Fruit fly (Drosophila melanogaster) whole organism, embryonic: ENCODE data around the gene CG43339.
A peak's percentile ranks its signal among the peaks of the same experiment; 100 is the strongest.

Experiments used
- CG10147 ChIP-seq: fragments of 200-800 bp; sonication (Bioruptor generic); optimal IDR thresholded peaks from 2 replicates; lab custom pipeline; 2019; ENCODE audit warnings: missing biosample characterization, mild to moderate bottlenecking, missing genetic modification characterization, moderate library complexity
- CG10366 ChIP-seq: fragments of 200-800 bp; sonication (Bioruptor generic); IDR thresholded peaks from 2 replicates; pipeline ENCODE4 v1.3.6; 2022; ENCODE audit warnings: missing biosample characterization, missing genetic modification characterization
- CG10431 ChIP-seq: fragments of 200-800 bp; sonication (Bioruptor generic); optimal IDR thresholded peaks from 3 replicates; lab custom pipeline; 2018; ENCODE audit warnings: missing biosample characterization, mild to moderate bottlenecking, missing genetic modification characterization
- CG10654 ChIP-seq: fragments of 200-800 bp; sonication (Bioruptor generic); optimal IDR thresholded peaks from 2 replicates; lab custom pipeline; 2016; ENCODE audit warnings: missing biosample characterization, missing genetic modification characterization
- CG12155 ChIP-seq: fragments of 200-800 bp; sonication (Bioruptor generic); optimal IDR thresholded peaks from 3 replicates; lab custom pipeline; 2016; ENCODE audit warnings: missing biosample characterization, missing genetic modification characterization
- CG13424 ChIP-seq: fragments of 200-800 bp; sonication (Bioruptor generic); optimal IDR thresholded peaks from 2 replicates; lab custom pipeline; 2019; ENCODE audit warnings: missing biosample characterization, mild to moderate bottlenecking, missing genetic modification characterization, moderate library complexity
- CG14667 ChIP-seq: fragments of 200-800 bp; sonication (Bioruptor generic); IDR thresholded peaks from 2 replicates; pipeline ENCODE4 v1.3.6; 2022; ENCODE audit warnings: missing biosample characterization, missing genetic modification characterization
- CG1602 ChIP-seq: fragments of 200-800 bp; sonication (Bioruptor generic); optimal IDR thresholded peaks from 3 replicates; lab custom pipeline; 2016; ENCODE audit warnings: missing biosample characterization, missing genetic modification characterization
- CG1603 ChIP-seq: fragments of 200-800 bp; sonication (Bioruptor generic); optimal IDR thresholded peaks from 2 replicates; lab custom pipeline; 2019; ENCODE audit warnings: missing biosample characterization, mild to moderate bottlenecking, missing genetic modification characterization, moderate library complexity
- CG16815 ChIP-seq: fragments of 200-800 bp; sonication (Bioruptor generic); optimal IDR thresholded peaks from 3 replicates; lab custom pipeline; 2017; ENCODE audit warnings: missing biosample characterization, mild to moderate bottlenecking, missing genetic modification characterization
- CG17829 ChIP-seq: fragments of 200-800 bp; optimal IDR thresholded peaks from 2 replicates; lab custom pipeline; 2019; ENCODE audit warnings: missing biosample characterization, mild to moderate bottlenecking, missing genetic modification characterization, moderate library complexity
- CG3065 ChIP-seq: fragments of 200-800 bp; sonication (Bioruptor generic); optimal IDR thresholded peaks from 2 replicates; lab custom pipeline; 2016; ENCODE audit warnings: missing biosample characterization, missing genetic modification characterization
- CG4707 ChIP-seq: fragments of 200-800 bp; sonication (Bioruptor generic); optimal IDR thresholded peaks from 2 replicates; lab custom pipeline; 2018; ENCODE audit warnings: missing biosample characterization, mild to moderate bottlenecking, missing genetic modification characterization, moderate library complexity
- CG6175 ChIP-seq: fragments of 200-800 bp; sonication (Bioruptor generic); IDR thresholded peaks from 3 replicates; pipeline ENCODE4 v1.3.6; 2022; ENCODE audit warnings: missing biosample characterization, missing genetic modification characterization
- CG7271 ChIP-seq: fragments of 200-800 bp; sonication (Bioruptor generic); optimal IDR thresholded peaks from 2 replicates; lab custom pipeline; 2018; ENCODE audit warnings: missing biosample characterization, mild to moderate bottlenecking, missing genetic modification characterization, moderate library complexity
- CG8388 ChIP-seq: fragments of 200-800 bp; sonication (Bioruptor generic); optimal IDR thresholded peaks from 2 replicates; lab custom pipeline; 2019; ENCODE audit warnings: missing biosample characterization, mild to moderate bottlenecking, missing genetic modification characterization, moderate library complexity
- Chrac-16 ChIP-seq: fragments of 200-800 bp; sonication (Bioruptor generic); optimal IDR thresholded peaks from 3 replicates; lab custom pipeline; 2016; ENCODE audit warnings: missing biosample characterization, missing genetic modification characterization
- Deaf1 ChIP-seq: fragments of 200-800 bp; optimal IDR thresholded peaks from 3 replicates; lab custom pipeline; 2019; ENCODE audit warnings: missing biosample characterization, mild to moderate bottlenecking, missing genetic modification characterization, moderate library complexity
- Dip2 ChIP-seq: fragments of 200-800 bp; sonication (Bioruptor generic); IDR thresholded peaks from 2 replicates; pipeline ENCODE4 v1.3.6; 2022; ENCODE audit warnings: missing biosample characterization, missing genetic modification characterization
- Doc3 ChIP-seq: fragments of 200-800 bp; sonication (Bioruptor generic); IDR thresholded peaks from 3 replicates; pipeline ENCODE4 v1.3.6; 2022; ENCODE audit warnings: missing biosample characterization, missing genetic modification characterization; ENCODE audit not compliant: partially characterized antibody
- E2f2 ChIP-seq: fragments of 200-800 bp; sonication (Bioruptor generic); IDR thresholded peaks from 2 replicates; pipeline ENCODE4 v1.3.6; 2022; ENCODE audit warnings: missing biosample characterization, missing genetic modification characterization
- Gsc ChIP-seq: fragments of 200-800 bp; sonication (Bioruptor generic); IDR thresholded peaks from 2 replicates; pipeline ENCODE4 v1.3.6; 2022; ENCODE audit warnings: missing biosample characterization, missing genetic modification characterization
- HLH4C ChIP-seq: fragments of 200-800 bp; sonication (Bioruptor generic); IDR thresholded peaks from 3 replicates; pipeline ENCODE4 v1.3.6; 2022; ENCODE audit warnings: missing biosample characterization, missing genetic modification characterization; ENCODE audit not compliant: partially characterized antibody
- HLHmδ ChIP-seq: fragments of 200-800 bp; sonication (Bioruptor generic); optimal IDR thresholded peaks from 2 replicates; lab custom pipeline; 2018; ENCODE audit warnings: missing biosample characterization, mild to moderate bottlenecking, missing genetic modification characterization, moderate library complexity
- Hr39 ChIP-seq: fragments of >200 bp; optimal IDR thresholded peaks from 2 replicates; lab custom pipeline; 2017
- Lhr ChIP-seq: fragments of 200-800 bp; sonication (Bioruptor generic); optimal IDR thresholded peaks from 3 replicates; lab custom pipeline; 2017; ENCODE audit warnings: mild to moderate bottlenecking, missing biosample characterization, missing genetic modification reagents, missing genetic modification characterization
- MTF-1 ChIP-seq: fragments of 200-800 bp; sonication (Bioruptor generic); optimal IDR thresholded peaks from 2 replicates; lab custom pipeline; 2018; ENCODE audit warnings: missing biosample characterization, mild to moderate bottlenecking, missing genetic modification characterization, borderline replicate concordance
- Max ChIP-seq: fragments of 200-800 bp; sonication (Bioruptor generic); optimal IDR thresholded peaks from 2 replicates; lab custom pipeline; 2016; ENCODE audit warnings: missing biosample characterization, mild to moderate bottlenecking, missing genetic modification characterization
- NC2α ChIP-seq: fragments of 200-800 bp; sonication (Bioruptor generic); optimal IDR thresholded peaks from 2 replicates; lab custom pipeline; 2016; ENCODE audit warnings: missing biosample characterization, missing genetic modification characterization
- Ptx1 ChIP-seq: fragments of 200-800 bp; sonication (Bioruptor generic); IDR thresholded peaks from 2 replicates; pipeline ENCODE4 v1.3.6; 2022; ENCODE audit warnings: missing biosample characterization, missing genetic modification characterization
- Scr ChIP-seq: fragments of 200-800 bp; sonication (Bioruptor generic); IDR thresholded peaks from 2 replicates; pipeline ENCODE4 v1.3.6; 2022; ENCODE audit warnings: missing biosample characterization, missing genetic modification characterization; ENCODE audit not compliant: partially characterized antibody
- Sox100B ChIP-seq: fragments of 200-800 bp; sonication (Bioruptor generic); optimal IDR thresholded peaks from 3 replicates; lab custom pipeline; 2018; ENCODE audit warnings: missing biosample characterization, mild to moderate bottlenecking, missing genetic modification characterization
- Ssrp ChIP-seq: fragments of 200-800 bp; sonication (Bioruptor generic); optimal IDR thresholded peaks from 2 replicates; lab custom pipeline; 2018; ENCODE audit warnings: missing biosample characterization, mild to moderate bottlenecking, missing genetic modification characterization, moderate library complexity
- bbx ChIP-seq: fragments of 200-800 bp; sonication (Bioruptor generic); IDR thresholded peaks from 2 replicates; pipeline ENCODE4 v1.3.6; 2022; ENCODE audit warnings: missing biosample characterization, missing genetic modification characterization; ENCODE audit not compliant: partially characterized antibody
- bowl ChIP-seq: fragments of 200-800 bp; sonication (Bioruptor generic); IDR thresholded peaks from 2 replicates; pipeline ENCODE4 v1.3.6; 2022; ENCODE audit warnings: missing biosample characterization, missing genetic modification characterization
- caup ChIP-seq: fragments of 200-800 bp; sonication (Bioruptor generic); optimal IDR thresholded peaks from 3 replicates; lab custom pipeline; 2017; ENCODE audit warnings: missing biosample characterization, mild to moderate bottlenecking, missing genetic modification characterization, moderate library complexity; ENCODE audit not compliant: severe bottlenecking
- exex ChIP-seq: fragments of 200-800 bp; sonication (Bioruptor generic); optimal IDR thresholded peaks from 4 replicates; lab custom pipeline; 2018; ENCODE audit warnings: missing biosample characterization, mild to moderate bottlenecking, missing genetic modification characterization, moderate library complexity
- mld ChIP-seq: fragments of 200-800 bp; sonication (Bioruptor generic); IDR thresholded peaks from 3 replicates; pipeline ENCODE4 v1.3.6; 2022; ENCODE audit warnings: missing biosample characterization, missing genetic modification characterization; ENCODE audit not compliant: partially characterized antibody
- nau ChIP-seq: fragments of 200-800 bp; sonication (Bioruptor generic); optimal IDR thresholded peaks from 3 replicates; lab custom pipeline; 2017; ENCODE audit warnings: missing biosample characterization, mild to moderate bottlenecking, missing genetic modification characterization, missing genetic modification reagents
- pb ChIP-seq: fragments of 200-800 bp; sonication (Bioruptor generic); optimal IDR thresholded peaks from 3 replicates; lab custom pipeline; 2016; ENCODE audit warnings: missing biosample characterization, missing genetic modification characterization
- phol ChIP-seq: fragments of 200-800 bp; sonication (Bioruptor generic); optimal IDR thresholded peaks from 3 replicates; lab custom pipeline; 2018; ENCODE audit warnings: missing biosample characterization, mild to moderate bottlenecking, missing genetic modification characterization, moderate library complexity
- psq ChIP-seq: fragments of 200-800 bp; sonication (Bioruptor generic); optimal IDR thresholded peaks from 2 replicates; lab custom pipeline; 2017; ENCODE audit warnings: missing biosample characterization, missing genetic modification characterization
- stwl ChIP-seq: fragments of 200-800 bp; sonication (Bioruptor generic); optimal IDR thresholded peaks from 3 replicates; lab custom pipeline; 2018; ENCODE audit warnings: missing biosample characterization, mild to moderate bottlenecking, missing genetic modification characterization, moderate library complexity
- tio ChIP-seq: fragments of 200-800 bp; sonication (Bioruptor generic); optimal IDR thresholded peaks from 2 replicates; lab custom pipeline; 2017; ENCODE audit warnings: missing biosample characterization, missing genetic modification characterization, inconsistent platforms
- trem ChIP-seq: fragments of 200-800 bp; optimal IDR thresholded peaks from 3 replicates; lab custom pipeline; 2019; ENCODE audit warnings: missing biosample characterization, mild to moderate bottlenecking, missing genetic modification characterization, moderate library complexity
- unpg ChIP-seq: fragments of 200-800 bp; sonication (Bioruptor generic); optimal IDR thresholded peaks from 3 replicates; lab custom pipeline; 2018; ENCODE audit warnings: missing biosample characterization, mild to moderate bottlenecking, missing genetic modification characterization, moderate library complexity
- vvl ChIP-seq: fragments of 200-800 bp; sonication (Bioruptor generic); IDR thresholded peaks from 2 replicates; pipeline ENCODE4 v1.3.6; 2022; ENCODE audit warnings: missing biosample characterization, missing genetic modification characterization
- wdn ChIP-seq: fragments of 200-800 bp; sonication (Bioruptor generic); IDR thresholded peaks from 2 replicates; pipeline ENCODE4 v1.3.6; 2022; ENCODE audit warnings: missing biosample characterization, missing genetic modification characterization
- z ChIP-seq: fragments of 200-800 bp; sonication (Bioruptor generic); IDR thresholded peaks from 3 replicates; pipeline ENCODE4 v1.3.6; 2022; ENCODE audit warnings: missing biosample characterization, missing genetic modification characterization
- zen2 ChIP-seq: fragments of 200-800 bp; sonication (Bioruptor generic); IDR thresholded peaks from 3 replicates; pipeline ENCODE4 v1.3.6; 2022; ENCODE audit warnings: missing biosample characterization, missing genetic modification characterization; ENCODE audit not compliant: partially characterized antibody

Gene CG43339

dm6 chr2L:18695404-18695804, 22.3 kb upstream of the CG43339 start, which contains the start of the genes CG10383 and CG10338 (continued):
- peak; percentile 70 for TF ChIP-seq CG10147 (GFP tag; lab: Kevin White, UChicago)
- TF ChIP-seq caup (GFP tag; lab: Kevin White, UChicago) = peak; percentile 77
- TF ChIP-seq Dip2 (GFP tag; lab: Robert Waterston, UW) = no peak
- peak; percentile 62 for TF ChIP-seq psq
- TF ChIP-seq Deaf1 (tag; lab: Kevin White, UChicago) = peak; percentile 41
- TF ChIP-seq Ptx1 = peak; percentile 90
- TF ChIP-seq bowl = peak; percentile 79
- peak; percentile 59 for TF ChIP-seq exex (tag; lab: Kevin White, UChicago)
- TF ChIP-seq CG7271 (tag; lab: Kevin White, UChicago) = peak; percentile 53
- peak; percentile 44; the same call in 2 of the 3 replicates for TF ChIP-seq HLH4C
- peak; percentile 63 for TF ChIP-seq Gsc (GFP tag; lab: Robert Waterston, UW)
- no peak for TF ChIP-seq HLHmδ (GFP tag; lab: Kevin White, UChicago)
- peak; percentile 62 for TF ChIP-seq NC2α (GFP tag; lab: Kevin White, UChicago)
- no peak for TF ChIP-seq bbx (GFP tag; lab: Robert Waterston, UW)
- TF ChIP-seq Doc3 (GFP tag; lab: Robert Waterston, UW) = 0 out of 3 replicates have a peak, but pooled peaks have one; percentile 33
- peak; percentile 74 for TF ChIP-seq tio (GFP tag; lab: Kevin White, UChicago)
- peak; percentile 41 for TF ChIP-seq Sox100B (GFP tag; lab: Kevin White, UChicago)
- TF ChIP-seq z (GFP tag; lab: Robert Waterston, UW) = no peak
- no peak for TF ChIP-seq CG10431 (GFP tag; lab: Kevin White, UChicago)
- TF ChIP-seq stwl (tag; lab: Kevin White, UChicago) = peak; percentile 64
- peak; percentile 71 for TF ChIP-seq CG10654
- TF ChIP-seq MTF-1 (GFP tag; lab: Kevin White, UChicago) = peak; percentile 53
- TF ChIP-seq E2f2 (GFP tag; lab: Robert Waterston, UW) = peak; percentile 78
- peak; percentile 23; the same call in 1 of the 2 replicates for TF ChIP-seq Scr (GFP tag; lab: Robert Waterston, UW)
- TF ChIP-seq phol = peak; percentile 83
- TF ChIP-seq CG17829 (tag; lab: Kevin White, UChicago) = peak; percentile 75
- no peak for TF ChIP-seq Hr39
- TF ChIP-seq pb (GFP tag; lab: Kevin White, UChicago) = peak; percentile 73
- TF ChIP-seq wdn (GFP tag; lab: Robert Waterston, UW) = peak; percentile 84
- peak; percentile 72 for TF ChIP-seq Ssrp (tag; lab: Kevin White, UChicago)
- TF ChIP-seq CG1603 (tag; lab: Kevin White, UChicago) = peak; percentile 93
- TF ChIP-seq Chrac-16 (GFP tag; lab: Kevin White, UChicago) = peak; percentile 90
- TF ChIP-seq trem (tag; lab: Kevin White, UChicago) = peak; percentile 84
- TF ChIP-seq CG16815 (GFP tag; lab: Kevin White, UChicago) = peak; percentile 71
- no peak for TF ChIP-seq nau (GFP tag; lab: Kevin White, UChicago)
- peak; percentile 79; the same call in 2 of the 3 replicates for TF ChIP-seq CG6175 (GFP tag; lab: Robert Waterston, UW)
- TF ChIP-seq CG12155 (GFP tag; lab: Kevin White, UChicago) = peak; percentile 92
- peak; percentile 84 for TF ChIP-seq CG1602 (GFP tag; lab: Kevin White, UChicago)
- peak; percentile 94 for TF ChIP-seq vvl (GFP tag; lab: Robert Waterston, UW)
- no peak for TF ChIP-seq zen2 (GFP tag; lab: Robert Waterston, UW)
- peak; percentile 70 for TF ChIP-seq CG3065 (GFP tag; lab: Kevin White, UChicago)
- TF ChIP-seq Lhr (GFP tag; lab: Kevin White, UChicago) = peak; percentile 62
- TF ChIP-seq mld (GFP tag; lab: Robert Waterston, UW) = no peak
- TF ChIP-seq CG8388 (GFP tag; lab: Kevin White, UChicago) = peak; percentile 71
- peak; percentile 78 for TF ChIP-seq Max (GFP tag; lab: Kevin White, UChicago)
- peak; percentile 89 for TF ChIP-seq CG10366
- peak; percentile 85 for TF ChIP-seq unpg
- TF ChIP-seq CG13424 = peak; percentile 77
- TF ChIP-seq CG14667 (GFP tag; lab: Robert Waterston, UW) = peak; percentile 84
- TF ChIP-seq CG4707 (GFP tag; lab: Kevin White, UChicago) = no peak
